Worm (Caenorhabditis elegans) whole organism, midembryonic: ENCODE data around the gene D1046.4.

Experiments
- T22C8.4 ChIP-seq: fragments of 200-800 bp; sonication (Bioruptor generic); IDR thresholded peaks from 2 replicates; pipeline ENCODE4 v1.3.6; 2022; ENCODE audit warnings: missing genetic modification characterization, missing compliant biosample characterization
- flt-1 ChIP-seq: fragments of 200-800 bp; sonication (Bioruptor generic); IDR thresholded peaks from 2 replicates; pipeline ENCODE4 v1.3.6; 2022; ENCODE audit warnings: missing genetic modification characterization, missing compliant biosample characterization
- med-1 ChIP-seq: sonication (generic microtip); optimal IDR thresholded peaks from 2 replicates; lab custom pipeline; 2017; ENCODE audit warnings: missing genetic modification characterization, mild to moderate bottlenecking, missing compliant biosample characterization, antibody characterized with exemption, missing genetic modification reagents; ENCODE audit not compliant: insufficient read depth
- ref-1 ChIP-seq: fragments of 200-800 bp; sonication (Bioruptor generic); conservative IDR thresholded peaks from 2 replicates; pipeline ENCODE4 v1.3.6; 2022; ENCODE audit warnings: missing genetic modification reagents, missing genetic modification characterization, missing compliant biosample characterization
- tab-1 ChIP-seq: fragments of 200-800 bp; sonication (Bioruptor generic); IDR thresholded peaks from 2 replicates; pipeline ENCODE4 v1.3.6; 2022; ENCODE audit warnings: missing genetic modification characterization, missing compliant biosample characterization
- ztf-23 ChIP-seq: fragments of 200-800 bp; sonication (Bioruptor generic); IDR thresholded peaks from 2 replicates; pipeline ENCODE4 v1.3.6; 2022; ENCODE audit warnings: missing genetic modification reagents, missing genetic modification characterization, missing compliant biosample characterization
- ztf-29 ChIP-seq: fragments of 200-800 bp; sonication (Bioruptor generic); IDR thresholded peaks from 2 replicates; pipeline ENCODE4 v1.3.6; 2022; ENCODE audit warnings: missing genetic modification reagents, missing genetic modification characterization, missing compliant biosample characterization

ce11 chrIV:8974543-8975330 is 41.1 kb downstream of the D1046.4 start:
- no peak for TF ChIP-seq med-1 (GFP tag; lab: Kevin White, UChicago)
- TF ChIP-seq ztf-23 (GFP tag; lab: Robert Waterston, UW) = no peak
- no peak for TF ChIP-seq flt-1
- no peak for TF ChIP-seq T22C8.4 (GFP tag; lab: Robert Waterston, UW)
- TF ChIP-seq ref-1 (GFP tag; lab: Robert Waterston, UW) = no peak
- no peak for TF ChIP-seq ztf-29
- no peak for TF ChIP-seq tab-1
